Fruit fly (Drosophila melanogaster): Measurements from ENCODE around the gene CG13310.
A peak's percentile ranks its signal among the peaks of the same experiment; 100 is the strongest.

The CG13310 gene

dm6 chr3L:8763037-8763454 lies 37.3 kb downstream of the CG13310 start:
- TF ChIP-seq trh (GFP tag; optimal IDR thresholded peaks at IDR 0.05) (no peak), gsb (GFP tag; IDR thresholded peaks at IDR 0.05) (peak; percentile 54; the same call in 1 of the 2 replicates), CG4730 (GFP tag; IDR thresholded peaks at IDR 0.05) (peak; percentile 21; the same call in 1 of the 2 replicates), CG1792 (GFP tag; optimal IDR thresholded peaks at IDR 0.05) (no peak), CG31388 (GFP tag; optimal IDR thresholded peaks at IDR 0.05) (no peak), Blimp-1 (GFP tag; optimal IDR thresholded peaks at IDR 0.05) (peak; percentile 32), CG13424 (tag; optimal IDR thresholded peaks at IDR 0.05) (peak; percentile 49), zf30C (GFP tag; optimal IDR thresholded peaks at IDR 0.05) (no peak), CG12155 (GFP tag; optimal IDR thresholded peaks at IDR 0.05) (peak; percentile 49), sens (GFP tag) (peak; percentile 85), Sry-β (GFP tag; optimal IDR thresholded peaks at IDR 0.05) (no peak), tna (GFP tag; IDR thresholded peaks at IDR 0.05; ENCODE audit: partially characterized antibody) (peak; percentile 91), CG11247 (GFP tag; IDR thresholded peaks at IDR 0.05) (peak; percentile 49), salm (tag; optimal IDR thresholded peaks at IDR 0.05) (no peak), fd96Cb (tag; optimal IDR thresholded peaks at IDR 0.05) (peak; percentile 0), CG15696 (tag; optimal IDR thresholded peaks at IDR 0.05) (no peak), nmo (GFP tag; optimal IDR thresholded peaks at IDR 0.05) (peak; percentile 48), tio (GFP tag; optimal IDR thresholded peaks at IDR 0.05) (peak; percentile 28), CG11085 (GFP tag; IDR thresholded peaks at IDR 0.05) (0 out of 2 replicates have a peak, but pooled peaks have one; percentile 44), CG8944 (GFP tag; optimal IDR thresholded peaks at IDR 0.05) (peak; percentile 28), tgo (GFP tag; IDR thresholded peaks at IDR 0.05) (peak; percentile 36; the same call in 1 of the 3 replicates), hth (optimal IDR thresholded peaks at IDR 0.05) (no peak), Med (GFP tag) (peak; percentile 54), dpn (GFP tag; optimal IDR thresholded peaks at IDR 0.05) (peak in 1 of 2 experiments; percentile 53), Dbx (GFP tag; IDR thresholded peaks at IDR 0.05) (0 out of 3 replicates have a peak, but pooled peaks have one; percentile 32), NFAT (GFP tag; IDR thresholded peaks at IDR 0.05) (peak; percentile 41; the same call in 1 of the 2 replicates), odd (GFP tag; optimal IDR thresholded peaks at IDR 0.05) (peak; percentile 26), Jarid2 (GFP tag; optimal IDR thresholded peaks at IDR 0.05) (no peak), Hey (tag; optimal IDR thresholded peaks at IDR 0.05) (peak; percentile 61), PHDP (tag; optimal IDR thresholded peaks at IDR 0.05) (peak; percentile 43), shn (GFP tag; optimal IDR thresholded peaks at IDR 0.05) (peak; percentile 3), ara (GFP tag; IDR thresholded peaks at IDR 0.05) (peak; percentile 15; the same call in 1 of the 2 replicates), Aef1 (GFP tag; IDR thresholded peaks at IDR 0.05) (peak; percentile 43; the same call in 2 of the 3 replicates), HLH4C (GFP tag; IDR thresholded peaks at IDR 0.05; ENCODE audit: partially characterized antibody) (0 out of 3 replicates have a peak, but pooled peaks have one; percentile 37), CG12071 (GFP tag; optimal IDR thresholded peaks at IDR 0.05) (no peak), Hr51 (GFP tag; optimal IDR thresholded peaks at IDR 0.05) (peak in 1 of 2 experiments; percentile 66), pan (optimal IDR thresholded peaks at IDR 0.05) (no peak), pan (GFP tag; optimal IDR thresholded peaks at IDR 0.05 in 1 of 2, IDR thresholded peaks at IDR 0.05 in 1 of 2) (peak in 1 of 2 experiments; percentile 80), CG4360 (GFP tag; IDR thresholded peaks at IDR 0.05) (no peak), Doc2 (GFP tag; IDR thresholded peaks at IDR 0.05) (no peak), stc (GFP tag; IDR thresholded peaks at IDR 0.05) (peak; percentile 67; the same call in 1 of the 2 replicates), Bgb (GFP tag; IDR thresholded peaks at IDR 0.05; ENCODE audit: partially characterized antibody) (peak; percentile 34; the same call in 1 of the 2 replicates), mld (GFP tag; IDR thresholded peaks at IDR 0.05; ENCODE audit: partially characterized antibody) (0 out of 3 replicates have a peak, but pooled peaks have one; percentile 17), CG3281 (GFP tag; optimal IDR thresholded peaks at IDR 0.05) (no peak), phol (tag; optimal IDR thresholded peaks at IDR 0.05) (peak; percentile 4), Meics (GFP tag; optimal IDR thresholded peaks at IDR 0.05) (peak; percentile 12), CG34422 (GFP tag; IDR thresholded peaks at IDR 0.05) (peak; percentile 63; the same call in 2 of the 3 replicates), CG16779 (GFP tag; IDR thresholded peaks at IDR 0.05) (no peak), Optix (GFP tag; IDR thresholded peaks at IDR 0.05) (no peak), CG17385 (GFP tag; optimal IDR thresholded peaks at IDR 0.05) (peak; percentile 54)

All from whole organism, embryonic.